Worm (Caenorhabditis elegans): Measurements from ENCODE around the gene C09E7.7.

Gene C09E7.7

DNA sequence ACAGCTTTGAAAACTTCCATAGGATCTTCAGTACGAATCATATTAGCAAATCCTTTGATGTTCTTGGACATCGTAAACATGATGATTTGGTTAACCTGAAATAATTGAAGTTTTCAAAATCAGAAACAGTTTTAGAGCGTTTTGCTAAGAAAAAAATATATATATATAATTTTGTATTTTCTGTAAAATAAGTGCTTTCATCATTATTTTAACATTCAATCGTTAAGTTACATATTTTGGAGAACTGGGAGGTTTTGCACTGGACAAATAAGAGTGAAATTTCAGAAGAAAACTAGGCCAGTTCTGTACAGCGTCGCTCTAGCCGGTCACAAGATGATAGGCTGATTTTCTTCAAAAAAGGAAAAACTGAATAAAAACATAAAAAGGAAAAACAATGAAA lies 27.5 kb upstream of the C09E7.7 start, which contains the start of gene F27B3.6:
Gene F27B3.6 (minus strand): TSS at position 101 of the 400 bp plus-strand sequence.
- TF ChIP-seq nhr-48 (tag; optimal IDR thresholded peaks at IDR 0.05): no peak
- no peak for TF ChIP-seq mxl-3 (GFP tag; optimal IDR thresholded peaks at IDR 0.05)
- no peak for TF ChIP-seq zip-11 (GFP tag; IDR thresholded peaks at IDR 0.05)
- no peak for TF ChIP-seq D1046.2 (GFP tag; IDR thresholded peaks at IDR 0.05)
- TF ChIP-seq Y105C5A.15 (GFP tag; IDR thresholded peaks at IDR 0.05): no peak
- no peak for TF ChIP-seq gei-8 (GFP tag; optimal IDR thresholded peaks at IDR 0.05)
- TF ChIP-seq fkh-10 (GFP tag; optimal IDR thresholded peaks at IDR 0.05): no peak
- TF ChIP-seq hlh-30 (tag; optimal IDR thresholded peaks at IDR 0.05; ENCODE audit: insufficient read depth): no peak
- TF ChIP-seq lin-38 (GFP tag; IDR thresholded peaks at IDR 0.05): no peak
- no peak for TF ChIP-seq nhr-10 (tag; optimal IDR thresholded peaks at IDR 0.05)
- TF ChIP-seq daf-12 (tag; optimal IDR thresholded peaks at IDR 0.05): no peak
- no peak for TF ChIP-seq zfp-3 (GFP tag; conservative IDR thresholded peaks at IDR 0.05)
- no peak for TF ChIP-seq zfp-2 (tag; optimal IDR thresholded peaks at IDR 0.05)
- no peak for TF ChIP-seq nhr-28 (tag; optimal IDR thresholded peaks at IDR 0.05)
- TF ChIP-seq dmd-6 (GFP tag; IDR thresholded peaks at IDR 0.05): no peak

- no peak for TF ChIP-seq lin-13 (GFP tag; optimal IDR thresholded peaks at IDR 0.05)
- TF ChIP-seq unc-62 (GFP tag; optimal IDR thresholded peaks at IDR 0.05 in 1 of 2): peak in 1 of 2 experiments; percentile 55
- no peak for TF ChIP-seq unc-62 (tag; optimal IDR thresholded peaks at IDR 0.05)
- TF ChIP-seq set-16 (GFP tag; IDR thresholded peaks at IDR 0.05): no peak
- no peak for TF ChIP-seq snpc-1.2 (GFP tag; IDR thresholded peaks at IDR 0.05)
Observed at ce11 chrIII:6577159-6577558, 26.1 kb upstream of the C09E7.7 start.

ce11 chrIII:6558487-6558886 lies 7.4 kb upstream of the C09E7.7 start, which contains the start of gene C09E7.8:
Gene C09E7.8 (minus strand): TSS chrIII:6558587.
- TF ChIP-seq nhr-102 (tag; optimal IDR thresholded peaks at IDR 0.05) (no peak), lin-38 (GFP tag; IDR thresholded peaks at IDR 0.05) (no peak), ces-1 (GFP tag; optimal IDR thresholded peaks at IDR 0.05) (no peak), nhr-6 (tag; optimal IDR thresholded peaks at IDR 0.05) (no peak), rbr-2 (tag; optimal IDR thresholded peaks at IDR 0.05) (no peak), lin-1 (GFP tag; IDR thresholded peaks at IDR 0.05) (no peak), zfp-3 (GFP tag; conservative IDR thresholded peaks at IDR 0.05) (no peak), skn-1 (tag; optimal IDR thresholded peaks at IDR 0.05) (no peak), nhr-10 (tag; optimal IDR thresholded peaks at IDR 0.05) (no peak)

DNA sequence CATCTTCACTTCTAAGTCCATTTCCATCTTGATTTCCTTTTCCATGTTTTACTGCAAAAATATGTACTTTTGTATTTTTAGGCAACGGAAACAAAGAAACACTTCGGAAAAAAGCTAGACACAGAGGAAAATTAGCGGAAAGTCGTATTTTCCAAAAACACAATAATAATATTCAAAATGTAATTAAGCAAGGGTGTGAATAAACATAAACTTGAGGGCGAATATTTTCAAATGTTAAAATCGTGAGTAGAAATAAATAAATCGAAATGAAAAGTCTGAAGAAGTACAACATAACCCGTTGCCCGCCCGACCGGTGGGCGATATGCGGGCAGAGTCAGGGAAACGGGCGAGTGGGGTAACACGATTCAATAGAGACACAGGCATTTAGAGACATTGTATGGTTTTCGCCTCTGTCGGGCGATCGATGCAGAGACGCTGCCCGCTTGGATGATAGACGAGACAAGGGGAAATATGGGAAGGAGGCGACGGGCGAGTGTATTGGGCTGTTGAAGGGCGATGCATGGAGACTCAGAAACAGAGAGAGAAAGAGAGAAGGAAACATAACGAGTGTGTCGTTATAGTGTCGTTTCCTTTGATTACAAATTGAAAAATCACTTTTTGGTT lies 14.0 kb downstream of the C09E7.7 start, which contains the start of gene C09E7.4:
Gene C09E7.4 (minus strand): TSS at position 51 of the 624 bp plus-strand sequence.
- TF ChIP-seq aha-1 (tag): peak; percentile 96
- no peak for TF ChIP-seq daf-16 (GFP tag; optimal IDR thresholded peaks at IDR 0.05)
- no peak for TF ChIP-seq daf-16 (tag; optimal IDR thresholded peaks at IDR 0.05)
- peak; percentile 7 for TF ChIP-seq rbr-2 (tag; optimal IDR thresholded peaks at IDR 0.05)
- TF ChIP-seq unc-62 (GFP tag; optimal IDR thresholded peaks at IDR 0.05 in 1 of 2): peak in 1 of 2 experiments; percentile 77
- no peak for TF ChIP-seq unc-62 (tag; optimal IDR thresholded peaks at IDR 0.05)

- TF ChIP-seq lin-1 (GFP tag; IDR thresholded peaks at IDR 0.05): no peak
- no peak for TF ChIP-seq pqm-1 (tag; optimal IDR thresholded peaks at IDR 0.05)
- no peak for TF ChIP-seq nhr-111 (GFP tag; optimal IDR thresholded peaks at IDR 0.05)
- no peak for TF ChIP-seq rbr-2 (tag; optimal IDR thresholded peaks at IDR 0.05)
- no peak for TF ChIP-seq Y5F2A.4 (GFP tag; optimal IDR thresholded peaks at IDR 0.05)
- no peak for TF ChIP-seq nhr-77 (tag; optimal IDR thresholded peaks at IDR 0.05)
- no peak for TF ChIP-seq lsy-2 (tag; optimal IDR thresholded peaks at IDR 0.05)
- no peak for TF ChIP-seq fos-1 (tag; optimal IDR thresholded peaks at IDR 0.05)
- TF ChIP-seq hmg-1.1 (GFP tag; IDR thresholded peaks at IDR 0.05): no peak
- TF ChIP-seq skn-1 (tag; optimal IDR thresholded peaks at IDR 0.05): no peak
- TF ChIP-seq egl-43 (GFP tag; IDR thresholded peaks at IDR 0.05): no peak
- no peak for TF ChIP-seq mdl-1 (tag; optimal IDR thresholded peaks at IDR 0.05)
- TF ChIP-seq vab-7 (GFP tag; IDR thresholded peaks at IDR 0.05): no peak
- TF ChIP-seq spr-1 (tag; optimal IDR thresholded peaks at IDR 0.05): no peak
- no peak for TF ChIP-seq ceh-20 (GFP tag; IDR thresholded peaks at IDR 0.05)
- no peak for TF ChIP-seq dmd-9 (GFP tag; IDR thresholded peaks at IDR 0.05)
- TF ChIP-seq lir-3 (tag; optimal IDR thresholded peaks at IDR 0.05): no peak
- TF ChIP-seq zip-2 (tag; optimal IDR thresholded peaks at IDR 0.05): no peak
- no peak for TF ChIP-seq aly-2 (tag; optimal IDR thresholded peaks at IDR 0.05)
Observed at ce11 chrIII:6532647-6533046, 18.4 kb downstream of the C09E7.7 start, which contains the start of gene srxa-5. Gene srxa-5 (plus strand): TSS chrIII:6532947.

All from whole organism, L4 larva.